Fruit fly (Drosophila melanogaster) Kc167 (cell line): ENCODE data around the gene CG17272.

ENCODE experiments used
- Sin3A ChIP-seq: fragments of >200 bp; optimal IDR thresholded peaks from 2 replicates; lab custom pipeline; 2018; ENCODE audit warnings: missing external identifiers
- h ChIP-seq: fragments of >200 bp; optimal IDR thresholded peaks from 3 replicates; lab custom pipeline; 2018; ENCODE audit warnings: missing external identifiers
- insv ChIP-seq: fragments of >200 bp; optimal IDR thresholded peaks from 3 replicates; lab custom pipeline; 2018; ENCODE audit warnings: missing external identifiers
- psq ChIP-seq: fragments of >200 bp; optimal IDR thresholded peaks from 2 replicates; lab custom pipeline; 2017; ENCODE audit warnings: missing external identifiers
- ttk ChIP-seq: sonication (Bioruptor generic); optimal IDR thresholded peaks from 2 replicates; lab custom pipeline; 2017; ENCODE audit warnings: missing external identifiers

- no peak for TF ChIP-seq ttk
- TF ChIP-seq h (lab: Kevin White, UChicago), result no peak
- no peak for TF ChIP-seq psq (lab: Kevin White, UChicago)
- no peak for TF ChIP-seq insv (lab: Kevin White, UChicago)
- TF ChIP-seq Sin3A (lab: Kevin White, UChicago), result no peak
Measured at dm6 chr3R:20859845-20860244, 35.8 kb upstream of the CG17272 start, which contains the start of gene Ir93a.
